Worm (Caenorhabditis elegans): ENCODE measurements around the gene K07H8.11.

DNA sequence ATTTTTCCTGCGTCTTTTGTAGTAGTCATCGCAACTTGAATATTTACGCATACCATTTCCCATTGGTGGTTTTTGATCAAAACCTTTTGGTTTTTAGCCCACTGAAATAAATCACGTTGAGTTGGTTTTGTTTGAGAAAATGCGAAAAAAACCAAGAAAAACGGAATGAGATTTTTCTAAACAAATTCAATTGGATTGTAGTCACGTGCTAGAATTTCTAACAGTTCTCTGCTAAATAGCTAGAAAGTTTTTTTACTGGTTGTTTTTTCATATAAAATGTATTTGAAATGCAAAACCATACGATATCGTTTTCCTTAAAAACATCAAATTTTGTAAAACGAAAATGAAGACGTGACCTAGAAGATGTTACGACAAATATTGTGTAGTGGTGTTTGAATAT is 1.5 kb upstream of the K07H8.11 start, which contains the start of gene K07H8.12:
- TF ChIP-seq F39B2.1 (GFP tag; IDR thresholded peaks at IDR 0.05) (no peak), F57C9.4 (tag; optimal IDR thresholded peaks at IDR 0.05) (no peak), snpc-4 (GFP tag; optimal IDR thresholded peaks at IDR 0.05) (no peak), snpc-4 (tag; optimal IDR thresholded peaks at IDR 0.05) (no peak), rpc-1 (optimal IDR thresholded peaks at IDR 0.05) (no peak), rpc-1 (tag; optimal IDR thresholded peaks at IDR 0.05) (no peak), F55B11.4 (tag; optimal IDR thresholded peaks at IDR 0.05; ENCODE audit: borderline replicate concordance, insufficient read depth) (no peak), nfya-1 (tag; optimal IDR thresholded peaks at IDR 0.05; ENCODE audit: borderline replicate concordance, insufficient read depth) (no peak), snpc-1.1 (tag; optimal IDR thresholded peaks at IDR 0.05; ENCODE audit: insufficient read depth) (no peak), ccch-3 (GFP tag; optimal IDR thresholded peaks at IDR 0.05) (no peak), ceh-100 (GFP tag; IDR thresholded peaks at IDR 0.05) (no peak)

All from whole organism, young adult.